Fruit fly (Drosophila melanogaster): ENCODE measurements around the gene CG43844.

DNA sequence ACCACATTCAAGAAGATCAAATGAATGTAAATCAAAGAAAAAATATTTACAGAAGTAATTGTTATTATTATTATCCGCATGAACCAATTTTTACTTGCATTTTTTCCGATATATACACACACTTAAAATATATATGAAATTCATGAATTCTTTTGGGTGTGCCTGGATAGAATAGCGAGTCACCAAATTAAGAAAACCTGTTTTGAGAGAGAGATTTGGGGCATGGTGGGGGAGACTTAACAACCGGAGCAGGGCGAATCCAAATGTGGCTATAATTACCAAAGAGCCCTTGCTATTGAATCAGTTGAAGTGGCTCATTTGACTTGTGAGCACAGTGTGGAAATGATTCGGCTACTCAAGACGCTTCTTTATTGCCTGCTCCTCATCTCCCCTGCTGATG, 24.1 kb downstream of the CG43844 start, which contains the start of gene Qsox2:
- TF ChIP-seq gl (tag; optimal IDR thresholded peaks at IDR 0.05) (no peak), CG32121 (GFP tag; IDR thresholded peaks at IDR 0.05) (no peak), fd96Ca (GFP tag; IDR thresholded peaks at IDR 0.05) (no peak), Ets98B (GFP tag; IDR thresholded peaks at IDR 0.05) (no peak), CG8301 (tag; optimal IDR thresholded peaks at IDR 0.05) (no peak), CG4496 (GFP tag; IDR thresholded peaks at IDR 0.05) (no peak), CG14655 (GFP tag; optimal IDR thresholded peaks at IDR 0.05) (no peak), CG10348 (GFP tag; IDR thresholded peaks at IDR 0.05) (no peak), CG15710 (tag; optimal IDR thresholded peaks at IDR 0.05) (no peak), EcR (GFP tag; optimal IDR thresholded peaks at IDR 0.05) (no peak)
